Fruit fly (Drosophila melanogaster) whole organism, embryonic: ENCODE results near the gene Mo25.
A peak's percentile ranks its signal among the peaks of the same experiment; 100 is the strongest.

Source experiments
- Bdp1 ChIP-seq: fragments of 200-800 bp; sonication (Bioruptor generic); optimal IDR thresholded peaks from 3 replicates; lab custom pipeline; 2016; ENCODE audit warnings: missing biosample characterization, missing genetic modification characterization
- Bgb ChIP-seq: fragments of 200-800 bp; sonication (Bioruptor generic); IDR thresholded peaks from 2 replicates; pipeline ENCODE4 v1.3.6; 2022; ENCODE audit warnings: missing biosample characterization, missing genetic modification characterization; ENCODE audit not compliant: partially characterized antibody
- CG1024 ChIP-seq: fragments of 200-800 bp; sonication (Bioruptor generic); IDR thresholded peaks from 2 replicates; pipeline ENCODE4 v1.3.6; 2022; ENCODE audit warnings: missing biosample characterization, missing genetic modification characterization
- CG11696 ChIP-seq: fragments of 200-800 bp; sonication (Bioruptor generic); IDR thresholded peaks from 2 replicates; pipeline ENCODE4 v1.3.6; 2022; ENCODE audit warnings: missing biosample characterization, missing genetic modification characterization
- CG1233 ChIP-seq: fragments of 200-800 bp; sonication (Bioruptor generic); optimal IDR thresholded peaks from 4 replicates; lab custom pipeline; 2018; ENCODE audit warnings: missing biosample characterization, mild to moderate bottlenecking, missing genetic modification characterization
- CG13894 ChIP-seq: fragments of 200-800 bp; sonication (Bioruptor generic); optimal IDR thresholded peaks from 3 replicates; lab custom pipeline; 2018; ENCODE audit warnings: missing biosample characterization, mild to moderate bottlenecking, missing genetic modification characterization, moderate library complexity
- CG14710 ChIP-seq: fragments of 200-800 bp; sonication (Bioruptor generic); optimal IDR thresholded peaks from 3 replicates; lab custom pipeline; 2019; ENCODE audit warnings: missing biosample characterization, mild to moderate bottlenecking, missing genetic modification characterization, moderate library complexity
- CG15011 ChIP-seq: fragments of 200-800 bp; sonication (Bioruptor generic); optimal IDR thresholded peaks from 3 replicates; lab custom pipeline; 2018; ENCODE audit warnings: missing biosample characterization, mild to moderate bottlenecking, missing genetic modification characterization
- CG2116 ChIP-seq: fragments of 200-800 bp; sonication (Bioruptor generic); optimal IDR thresholded peaks from 3 replicates; lab custom pipeline; 2018; ENCODE audit warnings: missing biosample characterization, mild to moderate bottlenecking, missing genetic modification characterization
- CG2199 ChIP-seq: fragments of 200-800 bp; sonication (Bioruptor generic); IDR thresholded peaks from 3 replicates; pipeline ENCODE4 v1.3.6; 2022; ENCODE audit warnings: missing biosample characterization, missing genetic modification characterization
- CG42726 ChIP-seq: fragments of 200-800 bp; sonication (Bioruptor generic); IDR thresholded peaks from 2 replicates; pipeline ENCODE4 v1.3.6; 2022; ENCODE audit warnings: missing biosample characterization, missing genetic modification characterization; ENCODE audit not compliant: partially characterized antibody
- CG43689 ChIP-seq: fragments of 200-800 bp; sonication (Bioruptor generic); IDR thresholded peaks from 2 replicates; pipeline ENCODE4 v1.3.6; 2022; ENCODE audit warnings: missing biosample characterization, missing genetic modification characterization
- CG4730 ChIP-seq: fragments of 200-800 bp; sonication (Bioruptor generic); IDR thresholded peaks from 2 replicates; pipeline ENCODE4 v1.3.6; 2022; ENCODE audit warnings: missing biosample characterization, missing genetic modification characterization
- CG6791 ChIP-seq: fragments of 200-800 bp; sonication (Bioruptor generic); IDR thresholded peaks from 3 replicates; pipeline ENCODE4 v1.3.6; 2022; ENCODE audit warnings: missing biosample characterization, missing genetic modification characterization; ENCODE audit not compliant: partially characterized antibody
- CG8089 ChIP-seq: fragments of 200-800 bp; sonication (Bioruptor generic); optimal IDR thresholded peaks from 3 replicates; lab custom pipeline; 2016; ENCODE audit warnings: missing biosample characterization, missing genetic modification characterization
- CrebB ChIP-seq: fragments of 200-800 bp; sonication (Bioruptor generic); optimal IDR thresholded peaks from 3 replicates; lab custom pipeline; 2018; ENCODE audit warnings: missing biosample characterization, mild to moderate bottlenecking, missing genetic modification characterization
- Dref ChIP-seq: fragments of 200-800 bp; sonication (Bioruptor generic); IDR thresholded peaks from 2 replicates; pipeline ENCODE4 v1.3.6; 2022; ENCODE audit warnings: missing biosample characterization, missing genetic modification characterization
- Ets97D ChIP-seq: fragments of 200-800 bp; sonication (Bioruptor generic); optimal IDR thresholded peaks from 3 replicates; lab custom pipeline; 2016; ENCODE audit warnings: missing biosample characterization, missing genetic modification characterization
- H2.0 ChIP-seq: fragments of 200-800 bp; sonication (Bioruptor generic); IDR thresholded peaks from 2 replicates; pipeline ENCODE4 v1.3.6; 2022; ENCODE audit warnings: missing biosample characterization, missing genetic modification characterization
- Hand ChIP-seq: fragments of 200-800 bp; sonication (Bioruptor generic); optimal IDR thresholded peaks from 2 replicates; lab custom pipeline; 2017; ENCODE audit warnings: mild to moderate bottlenecking, missing biosample characterization, missing genetic modification reagents, missing genetic modification characterization
- Sry-β ChIP-seq: fragments of 200-800 bp; sonication (Bioruptor generic); optimal IDR thresholded peaks from 2 replicates; lab custom pipeline; 2018; ENCODE audit warnings: missing biosample characterization, mild to moderate bottlenecking, missing genetic modification characterization, moderate library complexity
- Sry-δ ChIP-seq: fragments of 200-800 bp; sonication (Bioruptor generic); optimal IDR thresholded peaks from 2 replicates; lab custom pipeline; 2016; ENCODE audit warnings: missing biosample characterization, missing genetic modification characterization
- ap ChIP-seq: fragments of 200-800 bp; sonication (Bioruptor generic); IDR thresholded peaks from 2 replicates; pipeline ENCODE4 v1.3.6; 2022; ENCODE audit warnings: missing biosample characterization, missing genetic modification characterization
- bcd ChIP-seq: fragments of 200-800 bp; sonication (Bioruptor generic); optimal IDR thresholded peaks from 2 replicates; lab custom pipeline; 2017; ENCODE audit warnings: missing biosample characterization, mild to moderate bottlenecking, missing genetic modification characterization
- cg ChIP-seq: fragments of 200-800 bp; sonication (Bioruptor generic); optimal IDR thresholded peaks from 3 replicates; lab custom pipeline; 2019; ENCODE audit warnings: missing biosample characterization, mild to moderate bottlenecking, missing genetic modification characterization, moderate library complexity
- chif ChIP-seq, 2 experiments: fragments of 200-800 bp; sonication (Bioruptor generic); optimal IDR thresholded peaks; 3 replicates each; lab custom pipeline; 2016; ENCODE audit warnings: missing biosample characterization in 2 of 2, missing genetic modification characterization in 2 of 2
- ci ChIP-seq: fragments of 200-800 bp; sonication (Bioruptor generic); IDR thresholded peaks from 3 replicates; pipeline ENCODE4 v1.3.6; 2022; ENCODE audit warnings: missing biosample characterization, missing genetic modification characterization
- croc ChIP-seq: fragments of 200-800 bp; sonication (Bioruptor generic); conservative IDR thresholded peaks from 3 replicates; pipeline ENCODE4 v1.3.6; 2022; ENCODE audit warnings: missing biosample characterization, missing genetic modification characterization
- esg ChIP-seq: fragments of 200-800 bp; sonication (Bioruptor generic); conservative IDR thresholded peaks from 2 replicates; pipeline ENCODE4 v1.3.6; 2022; ENCODE audit warnings: missing biosample characterization, missing genetic modification characterization
- exex ChIP-seq: fragments of 200-800 bp; sonication (Bioruptor generic); optimal IDR thresholded peaks from 4 replicates; lab custom pipeline; 2018; ENCODE audit warnings: missing biosample characterization, mild to moderate bottlenecking, missing genetic modification characterization, moderate library complexity
- fd96Cb ChIP-seq: fragments of 200-800 bp; sonication (Bioruptor generic); optimal IDR thresholded peaks from 2 replicates; lab custom pipeline; 2018; ENCODE audit warnings: missing biosample characterization, mild to moderate bottlenecking, missing genetic modification characterization, moderate library complexity
- grn ChIP-seq: fragments of 200-800 bp; sonication (Bioruptor generic); optimal IDR thresholded peaks from 3 replicates; lab custom pipeline; 2017; ENCODE audit warnings: missing biosample characterization, missing genetic modification characterization
- gro ChIP-seq: fragments of 200-800 bp; sonication (Bioruptor generic); optimal IDR thresholded peaks from 2 replicates; lab custom pipeline; 2016; ENCODE audit warnings: missing biosample characterization, missing genetic modification characterization
- gt ChIP-seq: fragments of 200-800 bp; sonication (Bioruptor generic); IDR thresholded peaks from 2 replicates; pipeline ENCODE4 v1.3.6; 2022; ENCODE audit warnings: missing biosample characterization, missing genetic modification characterization
- hbn ChIP-seq: fragments of 200-800 bp; sonication (Bioruptor generic); IDR thresholded peaks from 2 replicates; pipeline ENCODE4 v1.3.6; 2022; ENCODE audit warnings: missing biosample characterization, missing genetic modification characterization; ENCODE audit not compliant: partially characterized antibody
- ken ChIP-seq: fragments of 200-800 bp; sonication (Bioruptor generic); IDR thresholded peaks from 3 replicates; pipeline ENCODE4 v1.3.6; 2022; ENCODE audit warnings: missing biosample characterization, missing genetic modification characterization
- lmd ChIP-seq: fragments of 200-800 bp; sonication (Bioruptor generic); IDR thresholded peaks from 2 replicates; pipeline ENCODE4 v1.3.6; 2022; ENCODE audit warnings: missing biosample characterization, missing genetic modification characterization
- lola ChIP-seq, 3 experiments: fragments of >200 bp in 2 of 3; fragments of 200-800 bp in 1 of 3; sonication (Bioruptor generic) in 1 of 3; optimal IDR thresholded peaks; 2 replicates each; lab custom pipeline; 2017 to 2019; ENCODE audit warnings: missing biosample characterization in 3 of 3, missing genetic modification characterization in 3 of 3, mild to moderate bottlenecking in 1 of 3, moderate library complexity in 1 of 3
- lov ChIP-seq, 2 experiments: fragments of 200-800 bp in 1 of 2; fragments of >200 bp in 1 of 2; sonication (Bioruptor generic) in 1 of 2; IDR thresholded peaks in 1 of 2; optimal IDR thresholded peaks in 1 of 2; 2 replicates in 1 of 2; 3 replicates in 1 of 2; pipeline versions ENCODE4 v1.3.6 to Lab custom; 2017 to 2022; ENCODE audit warnings: missing biosample characterization in 1 of 2, missing genetic modification characterization in 1 of 2
- maf-S ChIP-seq: fragments of 200-800 bp; sonication (Bioruptor generic); optimal IDR thresholded peaks from 2 replicates; lab custom pipeline; 2016; ENCODE audit warnings: missing biosample characterization, missing genetic modification characterization
- odd ChIP-seq: fragments of 200-800 bp; sonication (Bioruptor generic); optimal IDR thresholded peaks from 2 replicates; lab custom pipeline; 2017; ENCODE audit warnings: missing biosample characterization, mild to moderate bottlenecking, missing genetic modification characterization
- pnt ChIP-seq: fragments of 200-800 bp; sonication (Bioruptor generic); optimal IDR thresholded peaks from 3 replicates; lab custom pipeline; 2016; ENCODE audit warnings: missing biosample characterization, missing genetic modification characterization
- ranshi ChIP-seq: fragments of 200-800 bp; sonication (Bioruptor generic); IDR thresholded peaks from 2 replicates; pipeline ENCODE4 v1.3.6; 2022; ENCODE audit warnings: missing biosample characterization, missing genetic modification characterization
- seq ChIP-seq: fragments of 200-800 bp; sonication (Bioruptor generic); IDR thresholded peaks from 2 replicates; pipeline ENCODE4 v1.3.6; 2022; ENCODE audit warnings: missing biosample characterization, missing genetic modification characterization
- tin ChIP-seq: fragments of 200-800 bp; sonication (Bioruptor generic); optimal IDR thresholded peaks from 3 replicates; lab custom pipeline; 2016; ENCODE audit warnings: missing biosample characterization, missing genetic modification characterization
- trh ChIP-seq: fragments of 200-800 bp; sonication (Bioruptor generic); optimal IDR thresholded peaks from 2 replicates; lab custom pipeline; 2016; ENCODE audit warnings: missing biosample characterization, missing genetic modification characterization
- tx ChIP-seq: fragments of 200-800 bp; sonication (Bioruptor generic); optimal IDR thresholded peaks from 2 replicates; lab custom pipeline; 2016; ENCODE audit warnings: missing biosample characterization, missing genetic modification characterization
- unpg ChIP-seq: fragments of 200-800 bp; sonication (Bioruptor generic); optimal IDR thresholded peaks from 3 replicates; lab custom pipeline; 2018; ENCODE audit warnings: missing biosample characterization, mild to moderate bottlenecking, missing genetic modification characterization, moderate library complexity
- wek ChIP-seq: fragments of 200-800 bp; sonication (Bioruptor generic); optimal IDR thresholded peaks from 3 replicates; lab custom pipeline; 2018; ENCODE audit warnings: missing biosample characterization, mild to moderate bottlenecking, missing genetic modification characterization, moderate library complexity
- yki ChIP-seq: fragments of >200 bp; optimal IDR thresholded peaks from 3 replicates; lab custom pipeline; 2018
- zen ChIP-seq: fragments of 200-800 bp; sonication (Bioruptor generic); optimal IDR thresholded peaks from 3 replicates; lab custom pipeline; 2018; ENCODE audit warnings: missing biosample characterization, mild to moderate bottlenecking, missing genetic modification characterization, moderate library complexity

Mo25 gene

DNA sequence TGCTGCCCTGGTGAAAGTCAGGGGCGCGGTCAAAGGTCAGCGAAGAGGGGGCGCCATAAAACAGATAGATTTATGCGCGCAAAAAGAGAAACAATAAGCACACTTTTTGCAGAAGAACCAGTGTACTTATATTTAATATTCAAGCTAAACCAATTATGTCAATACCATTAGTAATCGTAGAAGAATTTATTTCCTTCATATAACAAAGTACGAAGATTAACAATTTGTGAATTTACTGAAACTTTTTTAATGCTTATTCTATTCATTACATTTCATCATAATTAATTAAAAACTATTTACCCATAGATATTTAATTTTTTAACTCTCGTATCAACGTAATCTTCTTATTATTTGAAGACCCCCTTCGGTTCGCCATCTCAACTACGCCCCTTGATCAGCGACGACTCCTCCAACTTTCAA, 26.8 kb upstream of the Mo25 start (continued):
- TF ChIP-seq Ets97D (GFP tag; lab: Kevin White, UChicago) (no peak), yki (no peak), H2.0 (no peak), seq (GFP tag; lab: Robert Waterston, UW) (no peak), CG1024 (GFP tag; lab: Robert Waterston, UW) (no peak), CG1233 (GFP tag; lab: Kevin White, UChicago) (peak; percentile 56), Sry-β (GFP tag; lab: Kevin White, UChicago) (no peak), CG2199 (GFP tag; lab: Robert Waterston, UW) (no peak), ken (peak; percentile 27; the same call in 2 of the 3 replicates), Dref (no peak), tin (GFP tag; lab: Kevin White, UChicago) (peak; percentile 74), CG4730 (no peak), gt (GFP tag; lab: Robert Waterston, UW) (peak; percentile 46; the same call in 1 of the 2 replicates), CG6791 (GFP tag; lab: Robert Waterston, UW) (no peak), wek (GFP tag; lab: Kevin White, UChicago) (no peak), gro (GFP tag; lab: Kevin White, UChicago) (no peak), lola (GFP tag; optimal IDR thresholded peaks at IDR 0.05; lab: Kevin White, UChicago) (peak in 1 of 3 experiments; percentile 85), lmd (peak; percentile 51; the same call in 1 of the 2 replicates), Bdp1 (GFP tag; lab: Kevin White, UChicago) (no peak), tx (GFP tag; lab: Kevin White, UChicago) (no peak), ap (GFP tag; lab: Robert Waterston, UW) (0 out of 2 replicates have a peak, but pooled peaks have one; percentile 29), Bgb (GFP tag; lab: Robert Waterston, UW) (no peak), CG43689 (GFP tag; lab: Robert Waterston, UW) (no peak), odd (GFP tag; lab: Kevin White, UChicago) (peak; percentile 53), esg (GFP tag; lab: Robert Waterston, UW) (0 out of 2 replicates have a peak, but pooled peaks have one; percentile 28), ci (GFP tag; lab: Robert Waterston, UW) (peak; percentile 49; the same call in 1 of the 3 replicates), CG15011 (GFP tag; lab: Kevin White, UChicago) (no peak), cg (GFP tag; lab: Kevin White, UChicago) (no peak), Sry-δ (GFP tag; lab: Kevin White, UChicago) (no peak), zen (no peak), CG11696 (no peak), lov (optimal IDR thresholded peaks at IDR 0.05; lab: Kevin White, UChicago) (no peak), lov (GFP tag; IDR thresholded peaks at IDR 0.05; lab: Robert Waterston, UW) (no peak), grn (no peak), CG8089 (GFP tag; lab: Kevin White, UChicago) (no peak), CG42726 (GFP tag; lab: Robert Waterston, UW) (no peak), chif (GFP tag; optimal IDR thresholded peaks at IDR 0.05; lab: Kevin White, UChicago) (peak; percentile 33 to 66), ranshi (GFP tag; lab: Robert Waterston, UW) (peak; percentile 42; the same call in 1 of the 2 replicates), CrebB (no peak), fd96Cb (tag; lab: Kevin White, UChicago) (peak; percentile 73), pnt (peak; percentile 30), CG13894 (tag; lab: Kevin White, UChicago) (no peak), bcd (GFP tag; lab: Kevin White, UChicago) (peak; percentile 65), unpg (GFP tag; lab: Kevin White, UChicago) (peak; percentile 33), CG14710 (tag; lab: Kevin White, UChicago) (peak; percentile 73), Hand (GFP tag; lab: Kevin White, UChicago) (no peak), CG2116 (GFP tag; lab: Kevin White, UChicago) (no peak), trh (GFP tag; lab: Kevin White, UChicago) (no peak), maf-S (no peak), hbn (GFP tag; lab: Robert Waterston, UW) (no peak), exex (tag; lab: Kevin White, UChicago) (no peak), croc (GFP tag; lab: Robert Waterston, UW) (peak; percentile 52; the same call in 1 of the 3 replicates)
